Worm (Caenorhabditis elegans) whole organism, L3 larva: ENCODE results near the gene hlh-11.

Experiments
- ceh-9 ChIP-seq: sonication (generic microtip); optimal IDR thresholded peaks from 2 replicates; lab custom pipeline; 2018; ENCODE audit warnings: missing biosample characterization, missing genetic modification characterization
- lin-15B ChIP-seq: fragments of 150-350 bp; optimal IDR thresholded peaks from 2 replicates; lab custom pipeline; 2014; ENCODE audit warnings: missing biosample characterization, missing genetic modification characterization
- nhr-28 ChIP-seq: fragments of 150-350 bp; optimal IDR thresholded peaks from 2 replicates; lab custom pipeline; 2014; ENCODE audit warnings: missing biosample characterization, missing genetic modification characterization
- pha-4 ChIP-seq: fragments of 150-350 bp; optimal IDR thresholded peaks from 2 replicates; lab custom pipeline; 2014; ENCODE audit warnings: missing biosample characterization, missing genetic modification reagents, missing genetic modification characterization

ce11 chrIII:9582240-9582639, 37.3 kb upstream of the hlh-11 start, which contains the start of gene C48B4.3:
- TF ChIP-seq nhr-28 (tag; lab: Kevin White, UChicago), result no peak
- TF ChIP-seq pha-4, result peak; percentile 65
- no peak for TF ChIP-seq ceh-9 (tag; lab: Kevin White, UChicago)
- no peak for TF ChIP-seq lin-15B (tag; lab: Kevin White, UChicago)
